Worm (Caenorhabditis elegans) whole organism, late embryonic: ENCODE measurements around the gene lips-7.

Experiments
- C38D4.7 ChIP-seq: fragments of 200-800 bp; sonication (Bioruptor generic); optimal IDR thresholded peaks from 2 replicates; lab custom pipeline; 2018; ENCODE audit warnings: mild to moderate bottlenecking, missing genetic modification characterization, moderate library complexity, missing compliant biosample characterization
- F13H6.1 ChIP-seq: sonication (generic microtip); optimal IDR thresholded peaks from 2 replicates; lab custom pipeline; 2016; ENCODE audit warnings: missing genetic modification characterization, missing compliant biosample characterization
- K02D7.2 ChIP-seq: sonication (generic microtip); optimal IDR thresholded peaks from 2 replicates; lab custom pipeline; 2017; ENCODE audit warnings: mild to moderate bottlenecking, missing genetic modification characterization, missing compliant biosample characterization
- K09A11.1 ChIP-seq: sonication (generic microtip); optimal IDR thresholded peaks from 2 replicates; lab custom pipeline; 2017; ENCODE audit warnings: antibody characterized with exemption, mild to moderate bottlenecking, missing genetic modification characterization, missing compliant biosample characterization; ENCODE audit not compliant: insufficient read depth
- T23F11.4 ChIP-seq: fragments of 200-800 bp; sonication (Bioruptor generic); optimal IDR thresholded peaks from 2 replicates; lab custom pipeline; 2018; ENCODE audit warnings: mild to moderate bottlenecking, missing genetic modification characterization, missing compliant biosample characterization
- ahr-1 ChIP-seq: sonication (generic microtip); optimal IDR thresholded peaks from 2 replicates; lab custom pipeline; 2016; ENCODE audit warnings: missing genetic modification characterization, missing compliant biosample characterization
- ceh-18 ChIP-seq: sonication (generic microtip); optimal IDR thresholded peaks from 2 replicates; lab custom pipeline; 2016; ENCODE audit warnings: missing genetic modification characterization, missing compliant biosample characterization
- ceh-19 ChIP-seq: fragments of 200-800 bp; sonication (Bioruptor generic); optimal IDR thresholded peaks from 2 replicates; lab custom pipeline; 2018; ENCODE audit warnings: mild to moderate bottlenecking, missing genetic modification characterization, missing compliant biosample characterization
- ceh-22 ChIP-seq: sonication (generic microtip); optimal IDR thresholded peaks from 2 replicates; lab custom pipeline; 2017; ENCODE audit warnings: missing biosample characterization, missing genetic modification characterization
- ceh-24 ChIP-seq: sonication (generic microtip); optimal IDR thresholded peaks from 2 replicates; lab custom pipeline; 2016; ENCODE audit warnings: mild to moderate bottlenecking, missing genetic modification characterization, missing compliant biosample characterization
- ceh-30 ChIP-seq: fragments of 150-350 bp; optimal IDR thresholded peaks from 2 replicates; lab custom pipeline; 2014; ENCODE audit warnings: missing biosample characterization, missing genetic modification characterization
- ceh-31 ChIP-seq: sonication (generic microtip); optimal IDR thresholded peaks from 2 replicates; lab custom pipeline; 2016; ENCODE audit warnings: missing genetic modification characterization, missing compliant biosample characterization
- ceh-45 ChIP-seq: fragments of 200-800 bp; sonication (Bioruptor generic); IDR thresholded peaks from 2 replicates; pipeline ENCODE4 v1.3.6; 2022; ENCODE audit warnings: missing genetic modification reagents, missing genetic modification characterization, missing compliant biosample characterization
- ceh-48 ChIP-seq: sonication (generic microtip); optimal IDR thresholded peaks from 2 replicates; lab custom pipeline; 2016; ENCODE audit warnings: missing genetic modification characterization, inconsistent platforms, missing compliant biosample characterization
- ceh-6 ChIP-seq: fragments of 200-800 bp; sonication (Bioruptor generic); optimal IDR thresholded peaks from 2 replicates; lab custom pipeline; 2018; ENCODE audit warnings: mild to moderate bottlenecking, missing genetic modification characterization, missing compliant biosample characterization
- dve-1 ChIP-seq: sonication (generic microtip); optimal IDR thresholded peaks from 2 replicates; lab custom pipeline; 2017; ENCODE audit warnings: antibody characterized with exemption, mild to moderate bottlenecking, missing genetic modification characterization, missing compliant biosample characterization
- ets-4 ChIP-seq: sonication (generic microtip); optimal IDR thresholded peaks from 2 replicates; lab custom pipeline; 2016; ENCODE audit warnings: missing genetic modification characterization, missing compliant biosample characterization
- eyg-1 ChIP-seq: sonication (generic microtip); optimal IDR thresholded peaks from 2 replicates; lab custom pipeline; 2016; ENCODE audit warnings: missing genotype, missing genetic modification characterization, missing compliant biosample characterization
- fax-1 ChIP-seq: sonication (generic microtip); optimal IDR thresholded peaks from 2 replicates; lab custom pipeline; 2016; ENCODE audit warnings: missing genotype, missing genetic modification characterization, missing compliant biosample characterization
- fkh-10 ChIP-seq: fragments of 150-350 bp; optimal IDR thresholded peaks from 2 replicates; lab custom pipeline; 2014; ENCODE audit warnings: missing biosample characterization, missing genetic modification reagents, missing genetic modification characterization
- gmeb-2 ChIP-seq: sonication (generic microtip); optimal IDR thresholded peaks from 2 replicates; lab custom pipeline; 2016; ENCODE audit warnings: missing genetic modification characterization, inconsistent platforms, missing compliant biosample characterization
- hlh-13 ChIP-seq: fragments of 200-800 bp; sonication (Bioruptor generic); optimal IDR thresholded peaks from 2 replicates; lab custom pipeline; 2018; ENCODE audit warnings: mild to moderate bottlenecking, missing genetic modification characterization, missing compliant biosample characterization
- lim-6 ChIP-seq: sonication (generic microtip); optimal IDR thresholded peaks from 2 replicates; lab custom pipeline; 2016; ENCODE audit warnings: missing genetic modification characterization, missing compliant biosample characterization
- lin-11 ChIP-seq: fragments of 200-800 bp; sonication (Bioruptor generic); optimal IDR thresholded peaks from 2 replicates; lab custom pipeline; 2018; ENCODE audit warnings: mild to moderate bottlenecking, missing genetic modification characterization, missing compliant biosample characterization
- madf-2 ChIP-seq: sonication (generic microtip); optimal IDR thresholded peaks from 2 replicates; lab custom pipeline; 2017; ENCODE audit warnings: missing genetic modification characterization, missing compliant biosample characterization
- nfya-1 ChIP-seq: sonication (generic microtip); optimal IDR thresholded peaks from 2 replicates; lab custom pipeline; 2017; ENCODE audit warnings: missing genetic modification characterization, mild to moderate bottlenecking, missing compliant biosample characterization, antibody characterized with exemption, moderate library complexity
- nhr-11 ChIP-seq: fragments of 150-350 bp; optimal IDR thresholded peaks from 2 replicates; lab custom pipeline; 2014; ENCODE audit warnings: missing biosample characterization, missing genetic modification characterization
- nhr-232 ChIP-seq: sonication (generic microtip); optimal IDR thresholded peaks from 2 replicates; lab custom pipeline; 2016; ENCODE audit warnings: missing genetic modification characterization, missing compliant biosample characterization
- npax-4 ChIP-seq: sonication (generic microtip); optimal IDR thresholded peaks from 2 replicates; lab custom pipeline; 2016; ENCODE audit warnings: missing genetic modification characterization, missing compliant biosample characterization
- odd-2 ChIP-seq: sonication (generic microtip); optimal IDR thresholded peaks from 2 replicates; lab custom pipeline; 2017; ENCODE audit warnings: antibody characterized with exemption, mild to moderate bottlenecking, missing genetic modification characterization, missing compliant biosample characterization
- pag-3 ChIP-seq: sonication (generic microtip); optimal IDR thresholded peaks from 2 replicates; lab custom pipeline; 2016; ENCODE audit warnings: missing compliant biosample characterization, missing genetic modification characterization, borderline replicate concordance
- pat-9 ChIP-seq: fragments of 200-800 bp; sonication (Bioruptor generic); optimal IDR thresholded peaks from 2 replicates; lab custom pipeline; 2018; ENCODE audit warnings: mild to moderate bottlenecking, missing genetic modification characterization, moderate library complexity, missing compliant biosample characterization
- pros-1 ChIP-seq: fragments of 150-350 bp; optimal IDR thresholded peaks from 2 replicates; lab custom pipeline; 2014; ENCODE audit warnings: missing biosample characterization, missing genetic modification reagents, missing genetic modification characterization
- ref-2 ChIP-seq: sonication (generic microtip); optimal IDR thresholded peaks from 2 replicates; lab custom pipeline; 2016; ENCODE audit warnings: missing genetic modification characterization, missing compliant biosample characterization
- rnt-1 ChIP-seq: sonication (generic microtip); optimal IDR thresholded peaks from 2 replicates; lab custom pipeline; 2016; ENCODE audit warnings: missing genetic modification characterization, missing compliant biosample characterization
- sdc-2 ChIP-seq: sonication (generic microtip); optimal IDR thresholded peaks from 2 replicates; lab custom pipeline; 2016; ENCODE audit warnings: missing genotype, missing genetic modification characterization, missing compliant biosample characterization
- sox-2 ChIP-seq: fragments of 200-800 bp; sonication (Bioruptor generic); IDR thresholded peaks from 2 replicates; pipeline ENCODE4 v1.3.6; 2022; ENCODE audit warnings: missing genetic modification reagents, missing genetic modification characterization, missing compliant biosample characterization
- unc-3 ChIP-seq, 2 experiments: fragments of 200-800 bp in 1 of 2; sonication (Bioruptor generic) in 1 of 2; sonication (generic microtip) in 1 of 2; conservative IDR thresholded peaks in 1 of 2; optimal IDR thresholded peaks in 1 of 2; 2 replicates each; pipeline versions ENCODE4 v1.3.6 to Lab custom; 2016 to 2022; ENCODE audit warnings: missing compliant biosample characterization in 2 of 2, missing genetic modification characterization in 2 of 2, missing genetic modification reagents in 1 of 2
- unc-42 ChIP-seq: sonication (generic microtip); optimal IDR thresholded peaks from 2 replicates; lab custom pipeline; 2016; ENCODE audit warnings: missing genotype, missing genetic modification characterization, missing compliant biosample characterization
- unc-55 ChIP-seq: sonication (generic microtip); optimal IDR thresholded peaks from 2 replicates; lab custom pipeline; 2017; ENCODE audit warnings: missing biosample characterization, missing genetic modification reagents, missing genetic modification characterization
- unc-86 ChIP-seq: sonication (generic microtip); optimal IDR thresholded peaks from 2 replicates; lab custom pipeline; 2016; ENCODE audit warnings: missing genetic modification characterization, missing compliant biosample characterization
- ztf-16 ChIP-seq: sonication (generic microtip); optimal IDR thresholded peaks from 2 replicates; lab custom pipeline; 2017; ENCODE audit warnings: missing genetic modification characterization, missing compliant biosample characterization

The lips-7 gene

DNA sequence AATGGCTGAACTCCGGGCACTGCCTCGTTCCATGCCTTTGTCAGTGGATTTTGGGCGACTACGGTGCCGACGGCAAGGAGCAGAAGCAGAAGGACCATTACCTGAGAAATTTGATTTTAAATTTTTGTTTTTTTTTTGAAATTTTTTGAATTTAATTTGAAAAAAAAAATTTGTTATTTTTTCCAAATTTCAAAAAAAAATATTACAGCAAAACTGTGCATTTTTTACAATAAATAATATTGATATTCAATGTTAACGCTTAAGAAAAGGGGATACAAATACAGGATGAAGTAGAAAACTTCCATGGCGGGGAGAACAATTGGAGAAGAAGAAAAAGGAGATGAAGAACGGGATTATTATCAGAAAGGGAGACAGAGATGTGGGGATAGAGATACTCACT, 20.4 kb downstream of the lips-7 start, which contains the start of gene mlt-8:
Gene mlt-8, minus strand, starts transcription at position 101 of the 400 bp plus-strand sequence.
- TF ChIP-seq sdc-2 (no peak), C38D4.7 (GFP tag; lab: Kevin White, UChicago) (no peak), eyg-1 (tag; lab: Kevin White, UChicago) (no peak), F13H6.1 (tag; lab: Kevin White, UChicago) (no peak), odd-2 (tag; lab: Kevin White, UChicago) (no peak), madf-2 (no peak), T23F11.4 (GFP tag; lab: Kevin White, UChicago) (no peak), unc-42 (no peak), ceh-6 (GFP tag; lab: Kevin White, UChicago) (no peak), pros-1 (tag; lab: Kevin White, UChicago) (no peak), K09A11.1 (tag; lab: Kevin White, UChicago) (no peak), ztf-16 (tag; lab: Kevin White, UChicago) (no peak), ceh-24 (tag; lab: Kevin White, UChicago) (no peak), hlh-13 (GFP tag; lab: Kevin White, UChicago) (no peak)

ce11 chrII:573580-573979, 21.9 kb downstream of the lips-7 start:
- peak; percentile 91 for TF ChIP-seq dve-1 (tag; lab: Kevin White, UChicago)

ce11 chrII:574064-574463, 22.4 kb downstream of the lips-7 start:
- TF ChIP-seq lin-11 (no peak), gmeb-2 (tag; lab: Kevin White, UChicago) (no peak), dve-1 (tag; lab: Kevin White, UChicago) (no peak), madf-2 (no peak), unc-55 (GFP tag; lab: Kevin White, UChicago) (no peak), ceh-48 (no peak), ceh-19 (GFP tag; lab: Kevin White, UChicago) (no peak), fax-1 (tag; lab: Kevin White, UChicago) (no peak)

- TF ChIP-seq ceh-45 (GFP tag; lab: Robert Waterston, UW) (no peak), npax-4 (tag; lab: Kevin White, UChicago) (no peak), sox-2 (GFP tag; lab: Robert Waterston, UW) (no peak), pat-9 (tag; lab: Kevin White, UChicago) (no peak), ceh-18 (tag; lab: Kevin White, UChicago) (no peak), ets-4 (tag; lab: Kevin White, UChicago) (no peak), ceh-48 (no peak), fkh-10 (GFP tag; lab: Kevin White, UChicago) (no peak), pag-3 (no peak), dve-1 (tag; lab: Kevin White, UChicago) (no peak), unc-86 (tag; lab: Kevin White, UChicago) (no peak), nhr-11 (tag; lab: Kevin White, UChicago) (no peak), ahr-1 (no peak), nfya-1 (tag; lab: Kevin White, UChicago) (no peak), nhr-232 (tag; lab: Kevin White, UChicago) (no peak), ceh-22 (no peak)
Measured at ce11 chrII:577632-578031, 26.0 kb downstream of the lips-7 start, which contains the start of gene W08F4.7. W08F4.7 (minus strand) TSS chrII:577732.

- TF ChIP-seq unc-3 (GFP tag; conservative IDR thresholded peaks at IDR 0.05; lab: Robert Waterston, UW): no peak
- TF ChIP-seq unc-3 (tag; optimal IDR thresholded peaks at IDR 0.05; lab: Kevin White, UChicago): no peak
- TF ChIP-seq pag-3: no peak
- no peak for TF ChIP-seq rnt-1
- TF ChIP-seq sox-2 (GFP tag; lab: Robert Waterston, UW): no peak
- TF ChIP-seq ztf-16 (tag; lab: Kevin White, UChicago): no peak
- no peak for TF ChIP-seq lin-11
- no peak for TF ChIP-seq ceh-30 (tag; lab: Kevin White, UChicago)
- no peak for TF ChIP-seq pat-9 (tag; lab: Kevin White, UChicago)
- no peak for TF ChIP-seq ref-2
- no peak for TF ChIP-seq ceh-45 (GFP tag; lab: Robert Waterston, UW)
- TF ChIP-seq ahr-1: no peak
- no peak for TF ChIP-seq ceh-31 (tag; lab: Kevin White, UChicago)
- TF ChIP-seq K02D7.2: no peak
- no peak for TF ChIP-seq hlh-13 (GFP tag; lab: Kevin White, UChicago)
- no peak for TF ChIP-seq nhr-232 (tag; lab: Kevin White, UChicago)
- TF ChIP-seq lim-6: no peak
Measured at ce11 chrII:578803-579202, 27.1 kb downstream of the lips-7 start.
